Worm (Caenorhabditis elegans): ENCODE measurements around the gene ocr-4.

DNA sequence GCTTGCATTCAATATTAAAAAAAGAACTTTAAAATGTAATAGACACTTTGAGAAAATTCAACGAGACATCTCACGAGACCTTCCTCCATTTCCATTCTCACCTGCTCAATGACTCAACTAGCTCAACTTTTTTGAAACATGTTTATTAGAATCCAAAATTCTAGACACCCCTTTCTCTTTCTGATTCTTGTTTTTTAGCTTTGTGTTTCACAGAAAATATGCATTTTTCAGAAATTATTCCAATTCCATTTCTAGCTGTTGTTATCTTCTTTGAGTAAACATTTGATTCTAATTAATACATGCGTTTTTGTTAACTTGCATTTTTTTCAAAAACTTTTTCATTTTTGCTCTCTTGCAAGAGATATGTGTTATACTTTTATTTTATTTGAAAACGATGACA is 31.1 kb downstream of the ocr-4 start:
- TF ChIP-seq ztf-11 (tag; optimal IDR thresholded peaks at IDR 0.05) (no peak), nhr-23 (tag; optimal IDR thresholded peaks at IDR 0.05) (no peak), unc-62 (GFP tag; optimal IDR thresholded peaks at IDR 0.05) (no peak), nhr-237 (tag; optimal IDR thresholded peaks at IDR 0.05) (no peak), fos-1 (tag; optimal IDR thresholded peaks at IDR 0.05) (no peak), nhr-10 (tag; optimal IDR thresholded peaks at IDR 0.05) (no peak), blmp-1 (tag; optimal IDR thresholded peaks at IDR 0.05; ENCODE audit: insufficient read depth) (no peak), aly-2 (tag; optimal IDR thresholded peaks at IDR 0.05) (no peak)

Measured in whole organism, L2 larva.